In the genomic region with DNA sequence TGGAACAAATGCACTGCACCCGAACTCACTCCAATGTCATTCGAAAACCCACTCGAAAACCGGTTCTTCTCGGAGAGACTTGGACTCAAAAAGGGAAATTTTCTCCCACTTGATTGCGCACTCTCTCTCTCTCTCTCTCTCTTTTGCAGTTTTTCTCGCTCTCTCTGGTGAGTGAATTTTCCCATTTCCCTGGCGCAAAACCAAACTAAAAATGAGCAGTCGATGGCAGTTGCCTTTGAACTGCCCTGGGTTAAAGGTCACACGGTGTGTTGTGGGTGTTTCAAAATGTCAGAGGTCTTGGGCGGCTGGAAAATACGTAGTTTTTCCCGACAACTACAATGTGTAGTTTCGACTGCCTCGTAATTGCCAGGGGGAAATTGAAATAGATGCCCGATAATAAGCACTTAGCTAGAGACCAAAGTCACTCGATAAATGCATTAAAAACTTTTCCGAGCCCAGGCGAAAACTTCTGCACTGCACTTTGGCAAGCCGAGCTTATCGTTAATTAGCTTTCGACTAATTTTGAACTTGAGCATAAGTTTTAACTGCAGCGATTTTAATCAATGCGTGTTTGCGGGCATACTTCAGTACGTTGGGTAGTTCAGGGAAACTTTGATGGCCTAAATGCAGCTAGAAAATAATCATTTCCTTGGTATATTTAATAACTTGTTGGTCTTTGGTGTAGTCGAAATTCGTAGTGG, we compare ENCODE assay signal across 1 fruit fly cellular context.
TF ChIP-seq lines count a peak whose summit lies in the region.

No protein-coding gene starts in this region.

TF ChIP-seq in whole organism, embryonic, 481 proteins besides CTCF, POLR2A, EP300 and RAD21 (continued from another document and continues in another):
- TF ChIP-seq wor (GFP tag; IDR thresholded peaks at IDR 0.05; lab: Robert Waterston, UW) (no peak), CG9817 (tag; optimal IDR thresholded peaks at IDR 0.05; lab: Kevin White, UChicago) (no peak), klu (GFP tag; IDR thresholded peaks at IDR 0.05; lab: Robert Waterston, UW) (no peak), Eip74EF (GFP tag; optimal IDR thresholded peaks at IDR 0.05; lab: Kevin White, UChicago) (no peak), D19B (GFP tag; optimal IDR thresholded peaks at IDR 0.05; lab: Kevin White, UChicago) (no peak), CG11695 (GFP tag; IDR thresholded peaks at IDR 0.05; lab: Robert Waterston, UW) (no peak; the same call in 2 of the 3 replicates), tna (GFP tag; IDR thresholded peaks at IDR 0.05; lab: Robert Waterston, UW; ENCODE audit: partially characterized antibody) (no peak), abd-A (tag; optimal IDR thresholded peaks at IDR 0.05; lab: Kevin White, UChicago) (peak; percentile 69), Rfx (GFP tag; IDR thresholded peaks at IDR 0.05; lab: Robert Waterston, UW) (no peak), CG8478 (optimal IDR thresholded peaks at IDR 0.05; lab: Kevin White, UChicago) (no peak), sima (GFP tag; optimal IDR thresholded peaks at IDR 0.05; lab: Kevin White, UChicago) (no peak), phol (tag; optimal IDR thresholded peaks at IDR 0.05; lab: Kevin White, UChicago) (no peak), Scr (GFP tag; IDR thresholded peaks at IDR 0.05; lab: Robert Waterston, UW; ENCODE audit: partially characterized antibody) (peak; percentile 53), CG10959 (GFP tag; IDR thresholded peaks at IDR 0.05; lab: Robert Waterston, UW) (no peak), mirr (GFP tag; optimal IDR thresholded peaks at IDR 0.05; lab: Kevin White, UChicago) (peak; percentile 24), CG12299 (tag; optimal IDR thresholded peaks at IDR 0.05; lab: Kevin White, UChicago) (no peak), Fer1 (GFP tag; optimal IDR thresholded peaks at IDR 0.05; lab: Kevin White, UChicago) (no peak), Dip2 (GFP tag; IDR thresholded peaks at IDR 0.05; lab: Robert Waterston, UW) (no peak), Doc2 (GFP tag; IDR thresholded peaks at IDR 0.05; lab: Robert Waterston, UW) (no peak), wek (GFP tag; optimal IDR thresholded peaks at IDR 0.05; lab: Kevin White, UChicago) (peak; percentile 62), Stat92E (GFP tag; optimal IDR thresholded peaks at IDR 0.05; lab: Kevin White, UChicago) (peak in 1 of 3 experiments; percentile 69), lab (GFP tag; optimal IDR thresholded peaks at IDR 0.05; lab: Kevin White, UChicago) (peak; percentile 6), CG6654 (GFP tag; optimal IDR thresholded peaks at IDR 0.05; lab: Kevin White, UChicago) (no peak), nmo (GFP tag; optimal IDR thresholded peaks at IDR 0.05; lab: Kevin White, UChicago) (no peak), CG13287 (GFP tag; IDR thresholded peaks at IDR 0.05; lab: Robert Waterston, UW; ENCODE audit: partially characterized antibody) (peak; percentile 63), CG1603 (tag; optimal IDR thresholded peaks at IDR 0.05; lab: Kevin White, UChicago) (peak; percentile 30), chm (GFP tag; IDR thresholded peaks at IDR 0.05; lab: Robert Waterston, UW) (peak; percentile 90), Ravus (GFP tag; IDR thresholded peaks at IDR 0.05; lab: Robert Waterston, UW) (no peak), dan (GFP tag; IDR thresholded peaks at IDR 0.05; lab: Robert Waterston, UW) (no peak), CG11398 (GFP tag; optimal IDR thresholded peaks at IDR 0.05; lab: Kevin White, UChicago) (no peak), Atf6 (GFP tag; IDR thresholded peaks at IDR 0.05; lab: Robert Waterston, UW) (no peak), CG7556 (GFP tag; optimal IDR thresholded peaks at IDR 0.05; lab: Kevin White, UChicago) (no peak), CG10543 (GFP tag; optimal IDR thresholded peaks at IDR 0.05; lab: Kevin White, UChicago) (no peak), CG4730 (GFP tag; IDR thresholded peaks at IDR 0.05; lab: Robert Waterston, UW) (no peak), CG7839 (tag; optimal IDR thresholded peaks at IDR 0.05; lab: Kevin White, UChicago) (no peak), ash1 (GFP tag; optimal IDR thresholded peaks at IDR 0.05; lab: Kevin White, UChicago) (peak; percentile 27), sna (GFP tag; IDR thresholded peaks at IDR 0.05; lab: Robert Waterston, UW; ENCODE audit: partially characterized antibody) (peak; percentile 60; the same call in 1 of the 2 replicates), CG8924 (tag; optimal IDR thresholded peaks at IDR 0.05; lab: Kevin White, UChicago) (no peak), gce (GFP tag; IDR thresholded peaks at IDR 0.05; lab: Robert Waterston, UW) (peak; percentile 69; the same call in 1 of the 3 replicates), ci (GFP tag; IDR thresholded peaks at IDR 0.05; lab: Robert Waterston, UW) (peak; percentile 76), HLH4C (GFP tag; IDR thresholded peaks at IDR 0.05; lab: Robert Waterston, UW; ENCODE audit: partially characterized antibody) (peak; percentile 57; the same call in 1 of the 3 replicates), CG18262 (tag; optimal IDR thresholded peaks at IDR 0.05; lab: Kevin White, UChicago) (peak; percentile 18), gem (tag; optimal IDR thresholded peaks at IDR 0.05; lab: Kevin White, UChicago) (no peak), CG7928 (GFP tag; optimal IDR thresholded peaks at IDR 0.05; lab: Kevin White, UChicago) (no peak), pum (GFP tag; optimal IDR thresholded peaks at IDR 0.05; lab: Kevin White, UChicago) (no peak), crp (GFP tag; optimal IDR thresholded peaks at IDR 0.05; lab: Kevin White, UChicago) (no peak), ac (GFP tag; optimal IDR thresholded peaks at IDR 0.05; lab: Kevin White, UChicago) (peak; percentile 26), insv (GFP tag; optimal IDR thresholded peaks at IDR 0.05; lab: Kevin White, UChicago) (no peak), gsb-n (tag; optimal IDR thresholded peaks at IDR 0.05; lab: Kevin White, UChicago) (peak; percentile 69), CG1529 (GFP tag; optimal IDR thresholded peaks at IDR 0.05; lab: Kevin White, UChicago) (no peak), nerfin-1 (tag; optimal IDR thresholded peaks at IDR 0.05; lab: Kevin White, UChicago) (peak; percentile 57), Vsx1 (GFP tag; optimal IDR thresholded peaks at IDR 0.05; lab: Kevin White, UChicago) (peak; percentile 63), CG18476 (GFP tag; optimal IDR thresholded peaks at IDR 0.05; lab: Kevin White, UChicago) (no peak), CG34376 (GFP tag; optimal IDR thresholded peaks at IDR 0.05; lab: Kevin White, UChicago) (no peak), CG15696 (tag; optimal IDR thresholded peaks at IDR 0.05; lab: Kevin White, UChicago) (no peak), gro (GFP tag; optimal IDR thresholded peaks at IDR 0.05; lab: Kevin White, UChicago) (no peak), CG32767 (GFP tag; IDR thresholded peaks at IDR 0.05; lab: Robert Waterston, UW) (no peak), sug (tag; optimal IDR thresholded peaks at IDR 0.05; lab: Kevin White, UChicago) (no peak), onecut (GFP tag; IDR thresholded peaks at IDR 0.05; lab: Robert Waterston, UW) (peak; percentile 25; the same call in 1 of the 2 replicates), twi (tag; optimal IDR thresholded peaks at IDR 0.05; lab: Kevin White, UChicago) (peak; percentile 8), CG14860 (GFP tag; IDR thresholded peaks at IDR 0.05; lab: Robert Waterston, UW; ENCODE audit: partially characterized antibody) (no peak), cwo (GFP tag; optimal IDR thresholded peaks at IDR 0.05; lab: Kevin White, UChicago) (no peak), Ada2b (GFP tag; IDR thresholded peaks at IDR 0.05; lab: Robert Waterston, UW) (no peak), Nf-YB (GFP tag; optimal IDR thresholded peaks at IDR 0.05; lab: Kevin White, UChicago) (peak; percentile 4), CG12236 (GFP tag; optimal IDR thresholded peaks at IDR 0.05; lab: Kevin White, UChicago) (no peak), pfk (GFP tag; optimal IDR thresholded peaks at IDR 0.05; lab: Kevin White, UChicago) (no peak), HLH54F (GFP tag; optimal IDR thresholded peaks at IDR 0.05; lab: Kevin White, UChicago) (no peak), ato (GFP tag; IDR thresholded peaks at IDR 0.05; lab: Robert Waterston, UW; ENCODE audit: partially characterized antibody) (peak; percentile 24; the same call in 1 of the 2 replicates), gcm2 (GFP tag; optimal IDR thresholded peaks at IDR 0.05; lab: Kevin White, UChicago) (peak; percentile 18), CG14710 (tag; optimal IDR thresholded peaks at IDR 0.05; lab: Kevin White, UChicago) (no peak), Dek (tag; optimal IDR thresholded peaks at IDR 0.05; lab: Kevin White, UChicago) (no peak), Awh (GFP tag; IDR thresholded peaks at IDR 0.05; lab: Robert Waterston, UW) (no peak), jigr1 (GFP tag; IDR thresholded peaks at IDR 0.05; lab: Robert Waterston, UW) (no peak), Hr51 (GFP tag; optimal IDR thresholded peaks at IDR 0.05; lab: Kevin White, UChicago) (peak in 1 of 2 experiments; percentile 5), CG12071 (GFP tag; optimal IDR thresholded peaks at IDR 0.05; lab: Kevin White, UChicago) (peak; percentile 5), CG2202 (tag; optimal IDR thresholded peaks at IDR 0.05; lab: Kevin White, UChicago) (no peak), bcd (GFP tag; optimal IDR thresholded peaks at IDR 0.05; lab: Kevin White, UChicago) (no peak), CG18011 (GFP tag; optimal IDR thresholded peaks at IDR 0.05; lab: Kevin White, UChicago) (no peak), her (GFP tag; optimal IDR thresholded peaks at IDR 0.05; lab: Kevin White, UChicago) (peak; percentile 23), pzg (GFP tag; optimal IDR thresholded peaks at IDR 0.05; lab: Kevin White, UChicago) (no peak), CG12942 (GFP tag; optimal IDR thresholded peaks at IDR 0.05; lab: Kevin White, UChicago) (no peak), br (optimal IDR thresholded peaks at IDR 0.05; lab: Kevin White, UChicago) (no peak), tin (GFP tag; optimal IDR thresholded peaks at IDR 0.05; lab: Kevin White, UChicago) (no peak), CG4360 (GFP tag; IDR thresholded peaks at IDR 0.05; lab: Robert Waterston, UW) (peak; percentile 46; the same call in 1 of the 2 replicates), CG14667 (GFP tag; IDR thresholded peaks at IDR 0.05; lab: Robert Waterston, UW) (no peak), CG10321 (GFP tag; IDR thresholded peaks at IDR 0.05; lab: Robert Waterston, UW) (no peak), NK7.1 (GFP tag; optimal IDR thresholded peaks at IDR 0.05; lab: Kevin White, UChicago) (no peak), E2f2 (GFP tag; IDR thresholded peaks at IDR 0.05; lab: Robert Waterston, UW) (0 out of 2 replicates have a peak, but pooled peaks have one; percentile 15), CG9932 (GFP tag; IDR thresholded peaks at IDR 0.05; lab: Robert Waterston, UW) (no peak), NfI (GFP tag; optimal IDR thresholded peaks at IDR 0.05; lab: Kevin White, UChicago) (no peak), lbe (GFP tag; optimal IDR thresholded peaks at IDR 0.05; lab: Kevin White, UChicago) (no peak), ap (GFP tag; IDR thresholded peaks at IDR 0.05; lab: Robert Waterston, UW) (no peak), CG32532 (GFP tag; IDR thresholded peaks at IDR 0.05; lab: Robert Waterston, UW) (peak; percentile 55; the same call in 1 of the 2 replicates), YL-1 (GFP tag; optimal IDR thresholded peaks at IDR 0.05; lab: Kevin White, UChicago) (no peak), gfzf (GFP tag; optimal IDR thresholded peaks at IDR 0.05; lab: Kevin White, UChicago) (no peak), ssp (GFP tag; IDR thresholded peaks at IDR 0.05; lab: Robert Waterston, UW) (no peak), CG6254 (GFP tag; optimal IDR thresholded peaks at IDR 0.05; lab: Kevin White, UChicago) (no peak), D19A (tag; optimal IDR thresholded peaks at IDR 0.05; lab: Kevin White, UChicago) (peak; percentile 32), so (GFP tag; IDR thresholded peaks at IDR 0.05; lab: Robert Waterston, UW) (peak; percentile 22; the same call in 1 of the 3 replicates), pho (GFP tag; optimal IDR thresholded peaks at IDR 0.05; lab: Kevin White, UChicago) (no peak), CG7786 (GFP tag; optimal IDR thresholded peaks at IDR 0.05; lab: Kevin White, UChicago) (no peak), Dbx (GFP tag; IDR thresholded peaks at IDR 0.05; lab: Robert Waterston, UW) (no peak), inv (GFP tag; IDR thresholded peaks at IDR 0.05; lab: Robert Waterston, UW; ENCODE audit: partially characterized antibody) (peak; percentile 34; the same call in 1 of the 2 replicates), H15 (GFP tag; IDR thresholded peaks at IDR 0.05; lab: Robert Waterston, UW) (no peak), gcm (GFP tag; optimal IDR thresholded peaks at IDR 0.05; lab: Kevin White, UChicago) (peak; percentile 44), h (optimal IDR thresholded peaks at IDR 0.05; lab: Kevin White, UChicago) (no peak), Side (GFP tag; optimal IDR thresholded peaks at IDR 0.05; lab: Kevin White, UChicago) (peak; percentile 28), MTF-1 (GFP tag; optimal IDR thresholded peaks at IDR 0.05; lab: Kevin White, UChicago; ENCODE audit: borderline replicate concordance) (peak; percentile 41), CG30403 (GFP tag; optimal IDR thresholded peaks at IDR 0.05; lab: Kevin White, UChicago) (no peak), tup (GFP tag; optimal IDR thresholded peaks at IDR 0.05; lab: Kevin White, UChicago) (no peak), sisA (GFP tag; IDR thresholded peaks at IDR 0.05; lab: Robert Waterston, UW) (no peak), CG11456 (GFP tag; IDR thresholded peaks at IDR 0.05; lab: Robert Waterston, UW) (peak; percentile 18; the same call in 1 of the 3 replicates), MESR4 (GFP tag; optimal IDR thresholded peaks at IDR 0.05; lab: Kevin White, UChicago) (peak; percentile 5), CG2120 (GFP tag; optimal IDR thresholded peaks at IDR 0.05; lab: Kevin White, UChicago) (no peak), Sry-β (GFP tag; optimal IDR thresholded peaks at IDR 0.05; lab: Kevin White, UChicago) (no peak), Hmr (GFP tag; optimal IDR thresholded peaks at IDR 0.05; lab: Kevin White, UChicago) (no peak), bab2 (GFP tag; optimal IDR thresholded peaks at IDR 0.05; lab: Kevin White, UChicago) (no peak), esg (GFP tag; conservative IDR thresholded peaks at IDR 0.05; lab: Robert Waterston, UW) (no peak), hth (optimal IDR thresholded peaks at IDR 0.05; lab: Kevin White, UChicago) (no peak), sc (optimal IDR thresholded peaks at IDR 0.05; lab: Kevin White, UChicago) (no peak), sc (GFP tag; optimal IDR thresholded peaks at IDR 0.05; lab: Kevin White, UChicago) (no peak), Fer2 (tag; optimal IDR thresholded peaks at IDR 0.05; lab: Kevin White, UChicago) (no peak), CG3847 (GFP tag; IDR thresholded peaks at IDR 0.05; lab: Robert Waterston, UW) (no peak), trh (GFP tag; optimal IDR thresholded peaks at IDR 0.05; lab: Kevin White, UChicago) (no peak), Xrp1 (GFP tag; IDR thresholded peaks at IDR 0.05; lab: Robert Waterston, UW) (peak; percentile 18; the same call in 1 of the 2 replicates), ems (GFP tag; optimal IDR thresholded peaks at IDR 0.05; lab: Kevin White, UChicago) (no peak)
